Fruit fly (Drosophila melanogaster) whole organism, embryonic: ENCODE data around the gene CG43800.

Source experiments
- CG10267 ChIP-seq: fragments of 200-800 bp; sonication (Bioruptor generic); optimal IDR thresholded peaks from 2 replicates; lab custom pipeline; 2018; ENCODE audit warnings: missing biosample characterization, mild to moderate bottlenecking, missing genetic modification characterization, moderate library complexity
- CG11723 ChIP-seq: fragments of 200-800 bp; sonication (Bioruptor generic); optimal IDR thresholded peaks from 2 replicates; lab custom pipeline; 2017; ENCODE audit warnings: missing biosample characterization, mild to moderate bottlenecking, missing genetic modification characterization
- CG17802 ChIP-seq: fragments of 200-800 bp; sonication (Bioruptor generic); optimal IDR thresholded peaks from 2 replicates; lab custom pipeline; 2018; ENCODE audit warnings: missing biosample characterization, mild to moderate bottlenecking, missing genetic modification characterization, moderate library complexity
- CG4328 ChIP-seq: fragments of 200-800 bp; sonication (Bioruptor generic); optimal IDR thresholded peaks from 3 replicates; lab custom pipeline; 2017; ENCODE audit warnings: missing biosample characterization, missing genetic modification reagents, missing genetic modification characterization
- HLH4C ChIP-seq: fragments of 200-800 bp; sonication (Bioruptor generic); IDR thresholded peaks from 3 replicates; pipeline ENCODE4 v1.3.6; 2022; ENCODE audit warnings: missing biosample characterization, missing genetic modification characterization; ENCODE audit not compliant: partially characterized antibody
- Lpt ChIP-seq: fragments of >200 bp; optimal IDR thresholded peaks from 2 replicates; lab custom pipeline; 2018; ENCODE audit warnings: missing biosample characterization, missing genetic modification characterization
- Ptx1 ChIP-seq: fragments of 200-800 bp; sonication (Bioruptor generic); IDR thresholded peaks from 2 replicates; pipeline ENCODE4 v1.3.6; 2022; ENCODE audit warnings: missing biosample characterization, missing genetic modification characterization
- Sox100B ChIP-seq: fragments of 200-800 bp; sonication (Bioruptor generic); optimal IDR thresholded peaks from 3 replicates; lab custom pipeline; 2018; ENCODE audit warnings: missing biosample characterization, mild to moderate bottlenecking, missing genetic modification characterization
- disco-r ChIP-seq: fragments of 200-800 bp; sonication (Bioruptor generic); optimal IDR thresholded peaks from 2 replicates; lab custom pipeline; 2016; ENCODE audit warnings: missing biosample characterization, missing genetic modification characterization
- lola ChIP-seq, 3 experiments: fragments of >200 bp in 2 of 3; fragments of 200-800 bp in 1 of 3; sonication (Bioruptor generic) in 1 of 3; optimal IDR thresholded peaks; 2 replicates each; lab custom pipeline; 2017 to 2019; ENCODE audit warnings: missing biosample characterization in 3 of 3, missing genetic modification characterization in 3 of 3, mild to moderate bottlenecking in 1 of 3, moderate library complexity in 1 of 3
- salm ChIP-seq: fragments of 200-800 bp; sonication (Bioruptor generic); optimal IDR thresholded peaks from 2 replicates; lab custom pipeline; 2018; ENCODE audit warnings: missing biosample characterization, mild to moderate bottlenecking, missing genetic modification characterization
- tll ChIP-seq, 2 experiments: fragments of 200-800 bp in 1 of 2; fragments of >200 bp in 1 of 2; sonication (Bioruptor generic) in 1 of 2; optimal IDR thresholded peaks; 2 replicates each; lab custom pipeline; 2017 to 2019; ENCODE audit warnings: missing biosample characterization in 2 of 2, missing genetic modification characterization in 2 of 2, mild to moderate bottlenecking in 1 of 2, moderate library complexity in 1 of 2

- TF ChIP-seq CG11723 = no peak
- TF ChIP-seq Sox100B = no peak
- TF ChIP-seq Lpt (GFP tag; lab: Kevin White, UChicago) = no peak
- TF ChIP-seq Ptx1 (GFP tag; lab: Robert Waterston, UW) = no peak
- no peak for TF ChIP-seq CG10267 (tag; lab: Kevin White, UChicago)
- TF ChIP-seq CG17802 = no peak
- TF ChIP-seq lola (GFP tag; optimal IDR thresholded peaks at IDR 0.05; lab: Kevin White, UChicago) = no peak
- TF ChIP-seq tll (GFP tag; optimal IDR thresholded peaks at IDR 0.05; lab: Kevin White, UChicago) = no peak
- TF ChIP-seq HLH4C (GFP tag; lab: Robert Waterston, UW) = no peak
- TF ChIP-seq disco-r (GFP tag; lab: Kevin White, UChicago) = no peak
- no peak for TF ChIP-seq salm (tag; lab: Kevin White, UChicago)
- no peak for TF ChIP-seq CG4328
Measured at dm6 chr2L:7219172-7219571, 13.4 kb downstream of the CG43800 start.
